Fruit fly (Drosophila melanogaster) whole organism: ENCODE measurements around the gene CG31279.

Experiments
- CG8478 ChIP-seq: fragments of >200 bp; optimal IDR thresholded peaks from 2 replicates; lab custom pipeline; 2018; ENCODE audit warnings: inconsistent platforms
- Dll ChIP-seq: fragments of >200 bp; optimal IDR thresholded peaks from 2 replicates; lab custom pipeline; 2017
- pan ChIP-seq: fragments of >200 bp; optimal IDR thresholded peaks from 2 replicates; lab custom pipeline; 2017
- usp ChIP-seq: fragments of >200 bp; optimal IDR thresholded peaks from 2 replicates; lab custom pipeline; 2017; ENCODE audit warnings: missing biosample characterization, missing genetic modification characterization, mixed read lengths

- no peak for TF ChIP-seq usp (GFP tag; lab: Kevin White, UChicago)
- TF ChIP-seq Dll (lab: Kevin White, UChicago): no peak
- TF ChIP-seq CG8478 (lab: Kevin White, UChicago): no peak
- no peak for TF ChIP-seq pan (lab: Kevin White, UChicago)
These were observed 38.1 kb downstream of the CG31279 start for dm6 chr3R:16468556-16468955.
